Worm (Caenorhabditis elegans) whole organism, young adult: ENCODE measurements around the gene stg-1.

Experiments used
- K12H6.12 ChIP-seq: fragments of 200-800 bp; sonication (Bioruptor generic); optimal IDR thresholded peaks from 2 replicates; lab custom pipeline; 2018; ENCODE audit warnings: mild to moderate bottlenecking, missing genetic modification characterization, missing compliant biosample characterization
- Y67H2A.10 ChIP-seq: fragments of 200-800 bp; sonication (Bioruptor generic); conservative IDR thresholded peaks from 2 replicates; pipeline ENCODE4 v1.3.6; 2022; ENCODE audit warnings: missing genetic modification reagents, missing genetic modification characterization, missing compliant biosample characterization
- ceh-100 ChIP-seq: fragments of 200-800 bp; sonication (Bioruptor generic); IDR thresholded peaks from 2 replicates; pipeline ENCODE4 v1.3.6; 2022; ENCODE audit warnings: missing genetic modification reagents, missing genetic modification characterization, missing compliant biosample characterization
- him-1 ChIP-seq: sonication (generic microtip); optimal IDR thresholded peaks from 2 replicates; lab custom pipeline; 2016; ENCODE audit warnings: missing genotype, missing genetic modification reagents, missing genetic modification characterization, missing compliant biosample characterization

DNA sequence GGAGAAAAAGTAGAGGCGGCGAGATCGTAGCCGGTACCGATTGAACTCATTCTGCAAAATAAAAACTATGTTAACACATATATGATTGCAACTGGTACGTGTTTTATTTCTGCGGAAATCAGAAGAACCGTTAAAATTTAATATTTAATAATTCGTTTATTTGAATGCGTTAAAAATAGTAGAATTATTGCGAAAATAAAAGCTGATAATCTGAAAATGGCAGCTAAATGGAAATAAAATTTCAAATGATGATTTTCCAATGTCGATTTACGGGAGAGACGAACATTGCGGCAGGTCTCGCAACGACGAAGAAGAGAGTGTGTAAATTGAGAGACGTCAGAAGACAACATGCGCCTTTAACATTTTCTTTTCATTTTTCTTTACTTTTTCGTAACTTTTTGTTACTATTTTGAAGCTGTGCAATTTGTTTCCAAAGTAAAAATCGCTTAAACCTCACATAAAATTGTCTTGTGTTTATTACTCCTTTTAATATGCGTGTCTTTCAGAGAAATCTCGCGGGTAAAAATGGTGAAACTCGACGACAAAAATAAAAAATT is 39.4 kb upstream of the stg-1 start, which contains the start of the genes pas-7 and puf-12:
- TF ChIP-seq ceh-100 (GFP tag; lab: Robert Waterston, UW) (no peak), Y67H2A.10 (GFP tag; lab: Robert Waterston, UW) (no peak), K12H6.12 (tag; lab: Kevin White, UChicago) (no peak), him-1 (tag; lab: Kevin White, UChicago) (no peak)
